Worm (Caenorhabditis elegans) whole organism, young adult: ENCODE measurements around the gene Y53G8AR.6.

Source experiments
- B0336.3 ChIP-seq: fragments of 200-800 bp; sonication (Bioruptor generic); IDR thresholded peaks from 2 replicates; pipeline ENCODE4 v1.3.6; 2022; ENCODE audit warnings: missing genetic modification characterization, missing compliant biosample characterization
- C17E4.6 ChIP-seq: fragments of 200-800 bp; sonication (Bioruptor generic); IDR thresholded peaks from 2 replicates; pipeline ENCODE4 v1.3.6; 2022; ENCODE audit warnings: missing genetic modification reagents, missing genetic modification characterization, missing compliant biosample characterization
- F10E7.11 ChIP-seq: sonication (generic microtip); optimal IDR thresholded peaks from 2 replicates; lab custom pipeline; 2017; ENCODE audit warnings: mild to moderate bottlenecking, missing genetic modification characterization, moderate library complexity, missing compliant biosample characterization
- F37B4.10 ChIP-seq: fragments of 200-800 bp; sonication (Bioruptor generic); IDR thresholded peaks from 2 replicates; pipeline ENCODE4 v1.3.6; 2022; ENCODE audit warnings: missing genetic modification characterization, missing compliant biosample characterization
- F39B2.1 ChIP-seq: fragments of 200-800 bp; sonication (Bioruptor generic); IDR thresholded peaks from 2 replicates; pipeline ENCODE4 v1.3.6; 2022; ENCODE audit warnings: missing genetic modification reagents, missing genetic modification characterization, missing compliant biosample characterization
- F57A8.1 ChIP-seq: fragments of 200-800 bp; sonication (Bioruptor generic); optimal IDR thresholded peaks from 2 replicates; lab custom pipeline; 2018; ENCODE audit warnings: mild to moderate bottlenecking, missing genetic modification characterization, moderate library complexity, missing compliant biosample characterization
- F57C9.4 ChIP-seq: sonication (generic microtip); optimal IDR thresholded peaks from 2 replicates; lab custom pipeline; 2017; ENCODE audit warnings: mild to moderate bottlenecking, missing genetic modification characterization, missing compliant biosample characterization
- T07F8.4 ChIP-seq: sonication (generic microtip); optimal IDR thresholded peaks from 2 replicates; lab custom pipeline; 2016; ENCODE audit warnings: mild to moderate bottlenecking, missing genetic modification characterization, moderate library complexity, missing compliant biosample characterization
- T26A5.8 ChIP-seq: sonication (generic microtip); optimal IDR thresholded peaks from 2 replicates; lab custom pipeline; 2016; ENCODE audit warnings: missing genetic modification characterization, missing compliant biosample characterization
- Y53F4B.3 ChIP-seq: fragments of 200-800 bp; sonication (Bioruptor generic); IDR thresholded peaks from 2 replicates; pipeline ENCODE4 v1.3.6; 2022; ENCODE audit warnings: missing genetic modification reagents, missing genetic modification characterization, missing compliant biosample characterization
- Y53G8AR.9 ChIP-seq: fragments of 200-800 bp; sonication (Bioruptor generic); conservative IDR thresholded peaks from 2 replicates; pipeline ENCODE4 v1.3.6; 2022; ENCODE audit warnings: missing genetic modification reagents, missing genetic modification characterization, missing compliant biosample characterization
- Y79H2A.3 ChIP-seq: fragments of 200-800 bp; sonication (Bioruptor generic); conservative IDR thresholded peaks from 2 replicates; pipeline ENCODE4 v1.3.6; 2022; ENCODE audit warnings: missing genetic modification reagents, missing genetic modification characterization, missing compliant biosample characterization
- aptf-2 ChIP-seq: fragments of 200-800 bp; sonication (Bioruptor generic); conservative IDR thresholded peaks from 2 replicates; pipeline ENCODE4 v1.3.6; 2022; ENCODE audit warnings: missing genetic modification reagents, missing genetic modification characterization, missing compliant biosample characterization
- aptf-3 ChIP-seq: fragments of 200-800 bp; sonication (Bioruptor generic); IDR thresholded peaks from 2 replicates; pipeline ENCODE4 v1.3.6; 2022; ENCODE audit warnings: missing genetic modification characterization, missing compliant biosample characterization
- attf-6 ChIP-seq: fragments of 200-800 bp; sonication (Bioruptor generic); IDR thresholded peaks from 2 replicates; pipeline ENCODE4 v1.3.6; 2022; ENCODE audit warnings: missing genetic modification reagents, missing genetic modification characterization, missing compliant biosample characterization
- ceh-79 ChIP-seq: sonication (generic microtip); optimal IDR thresholded peaks from 2 replicates; lab custom pipeline; 2017; ENCODE audit warnings: mild to moderate bottlenecking, missing genetic modification characterization, missing compliant biosample characterization
- ceh-91 ChIP-seq: fragments of 200-800 bp; sonication (Bioruptor generic); IDR thresholded peaks from 2 replicates; pipeline ENCODE4 v1.3.6; 2022; ENCODE audit warnings: missing genetic modification reagents, missing genetic modification characterization, missing compliant biosample characterization
- die-1 ChIP-seq: sonication (generic microtip); optimal IDR thresholded peaks from 2 replicates; lab custom pipeline; 2016; ENCODE audit warnings: missing genotype, mild to moderate bottlenecking, missing genetic modification characterization, missing compliant biosample characterization
- dox-1 ChIP-seq: fragments of 200-800 bp; sonication (Bioruptor generic); IDR thresholded peaks from 2 replicates; pipeline ENCODE4 v1.3.6; 2022; ENCODE audit warnings: missing genetic modification reagents, missing genetic modification characterization, missing compliant biosample characterization
- dpff-1 ChIP-seq: sonication (generic microtip); optimal IDR thresholded peaks from 2 replicates; lab custom pipeline; 2017; ENCODE audit warnings: mild to moderate bottlenecking, missing genetic modification characterization, missing compliant biosample characterization
- efl-1 ChIP-seq: fragments of 150-350 bp; optimal IDR thresholded peaks from 2 replicates; lab custom pipeline; 2014; ENCODE audit warnings: missing biosample characterization, missing genetic modification reagents, missing genetic modification characterization
- egl-18 ChIP-seq: fragments of 200-800 bp; sonication (Bioruptor generic); IDR thresholded peaks from 2 replicates; pipeline ENCODE4 v1.3.6; 2022; ENCODE audit warnings: missing genetic modification reagents, missing genetic modification characterization, missing compliant biosample characterization
- egl-44 ChIP-seq: fragments of 200-800 bp; sonication (Bioruptor generic); IDR thresholded peaks from 2 replicates; pipeline ENCODE4 v1.3.6; 2022; ENCODE audit warnings: missing genetic modification reagents, missing genetic modification characterization, missing compliant biosample characterization
- egrh-3 ChIP-seq: fragments of 200-800 bp; sonication (Bioruptor generic); IDR thresholded peaks from 2 replicates; pipeline ENCODE4 v1.3.6; 2022; ENCODE audit warnings: missing genetic modification reagents, missing genetic modification characterization, missing compliant biosample characterization
- ekl-4 ChIP-seq: fragments of 200-800 bp; sonication (Bioruptor generic); IDR thresholded peaks from 2 replicates; pipeline ENCODE4 v1.3.6; 2022; ENCODE audit warnings: missing genetic modification reagents, missing genetic modification characterization, missing compliant biosample characterization
- fkh-3 ChIP-seq: sonication (generic microtip); optimal IDR thresholded peaks from 2 replicates; lab custom pipeline; 2016; ENCODE audit warnings: mild to moderate bottlenecking, missing genetic modification characterization, missing compliant biosample characterization
- hlh-26 ChIP-seq: fragments of 200-800 bp; sonication (Bioruptor generic); conservative IDR thresholded peaks from 2 replicates; pipeline ENCODE4 v1.3.6; 2022; ENCODE audit warnings: missing genetic modification reagents, missing genetic modification characterization, missing compliant biosample characterization
- hmg-20 ChIP-seq: fragments of 200-800 bp; sonication (Bioruptor generic); IDR thresholded peaks from 2 replicates; pipeline ENCODE4 v1.3.6; 2022; ENCODE audit warnings: missing genetic modification reagents, missing genetic modification characterization, missing compliant biosample characterization
- let-526 ChIP-seq: fragments of 200-800 bp; sonication (Bioruptor generic); IDR thresholded peaks from 2 replicates; pipeline ENCODE4 v1.3.6; 2022; ENCODE audit warnings: missing genetic modification reagents, missing genetic modification characterization, missing compliant biosample characterization
- let-607 ChIP-seq, 2 experiments: fragments of 200-800 bp in 1 of 2; sonication (Bioruptor generic) in 1 of 2; sonication (generic microtip) in 1 of 2; optimal IDR thresholded peaks; 2 replicates each; lab custom pipeline; 2016 to 2018; ENCODE audit warnings: mild to moderate bottlenecking in 2 of 2, missing compliant biosample characterization in 2 of 2, missing genetic modification characterization in 2 of 2, moderate library complexity in 2 of 2, missing genotype in 1 of 2
- lin-26 ChIP-seq: fragments of 200-800 bp; sonication (Bioruptor generic); IDR thresholded peaks from 2 replicates; pipeline ENCODE4 v1.3.6; 2022; ENCODE audit warnings: missing genetic modification reagents, missing genetic modification characterization, missing compliant biosample characterization
- lin-40 ChIP-seq: sonication (generic microtip); optimal IDR thresholded peaks from 2 replicates; lab custom pipeline; 2016; ENCODE audit warnings: missing genetic modification characterization, mild to moderate bottlenecking, missing compliant biosample characterization, missing genotype, missing genetic modification reagents
- lin-54 ChIP-seq: fragments of 200-800 bp; sonication (Bioruptor generic); optimal IDR thresholded peaks from 2 replicates; lab custom pipeline; 2018; ENCODE audit warnings: mild to moderate bottlenecking, missing genetic modification characterization, missing compliant biosample characterization
- lsy-27 ChIP-seq: sonication (generic microtip); optimal IDR thresholded peaks from 2 replicates; lab custom pipeline; 2017; ENCODE audit warnings: missing genetic modification characterization, mild to moderate bottlenecking, missing compliant biosample characterization, antibody characterized with exemption, missing genotype, borderline replicate concordance; ENCODE audit not compliant: insufficient read depth
- madf-6 ChIP-seq: fragments of 200-800 bp; sonication (Bioruptor generic); IDR thresholded peaks from 2 replicates; pipeline ENCODE4 v1.3.6; 2022; ENCODE audit warnings: missing genetic modification reagents, missing genetic modification characterization, missing compliant biosample characterization
- mcd-1 ChIP-seq: fragments of 200-800 bp; sonication (Bioruptor generic); IDR thresholded peaks from 2 replicates; pipeline ENCODE4 v1.3.6; 2022; ENCODE audit warnings: missing genetic modification reagents, missing genetic modification characterization, missing compliant biosample characterization
- mes-4 ChIP-seq: sonication (generic microtip); optimal IDR thresholded peaks from 2 replicates; lab custom pipeline; 2016; ENCODE audit warnings: missing genotype, missing genetic modification characterization, missing compliant biosample characterization
- nhr-27 ChIP-seq: fragments of 200-800 bp; sonication (Bioruptor generic); optimal IDR thresholded peaks from 2 replicates; lab custom pipeline; 2018; ENCODE audit warnings: mild to moderate bottlenecking, missing genetic modification characterization, moderate library complexity, missing compliant biosample characterization
- nhr-90 ChIP-seq: sonication (generic microtip); optimal IDR thresholded peaks from 2 replicates; lab custom pipeline; 2016; ENCODE audit warnings: missing genotype, mild to moderate bottlenecking, missing genetic modification characterization, missing compliant biosample characterization
- rcor-1 ChIP-seq: fragments of 200-800 bp; sonication (Bioruptor generic); IDR thresholded peaks from 2 replicates; pipeline ENCODE4 v1.3.6; 2022; ENCODE audit warnings: missing genetic modification reagents, missing genetic modification characterization, missing compliant biosample characterization
- rpc-1 ChIP-seq, 2 experiments: fragments of 150-350 bp in 1 of 2; sonication (generic microtip) in 1 of 2; optimal IDR thresholded peaks; 2 replicates each; lab custom pipeline; 2014 to 2018; ENCODE audit warnings: missing biosample characterization in 1 of 2, missing genetic modification characterization in 1 of 2, missing genetic modification reagents in 1 of 2, missing genotype in 1 of 2
- sea-2 ChIP-seq: fragments of 200-800 bp; sonication (Bioruptor generic); IDR thresholded peaks from 2 replicates; pipeline ENCODE4 v1.3.6; 2022; ENCODE audit warnings: missing genetic modification characterization, missing compliant biosample characterization
- tbp1 ChIP-seq: fragments of 200-800 bp; sonication (Bioruptor generic); optimal IDR thresholded peaks from 2 replicates; lab custom pipeline; 2018; ENCODE audit warnings: mild to moderate bottlenecking, missing genetic modification characterization, missing compliant biosample characterization
- unc-130 ChIP-seq: sonication (generic microtip); optimal IDR thresholded peaks from 2 replicates; lab custom pipeline; 2016; ENCODE audit warnings: missing genetic modification reagents, missing genetic modification characterization, missing compliant biosample characterization
- unc-62 ChIP-seq: fragments of 150-350 bp; optimal IDR thresholded peaks from 2 replicates; lab custom pipeline; 2014; ENCODE audit warnings: missing biosample characterization, missing genetic modification reagents, missing genetic modification characterization
- zim-3 ChIP-seq: sonication (generic microtip); optimal IDR thresholded peaks from 2 replicates; lab custom pipeline; 2017; ENCODE audit warnings: mild to moderate bottlenecking, missing genetic modification characterization, moderate library complexity, missing compliant biosample characterization
- ztf-18 ChIP-seq: sonication (generic microtip); optimal IDR thresholded peaks from 2 replicates; lab custom pipeline; 2016; ENCODE audit warnings: missing genotype, mild to moderate bottlenecking, missing genetic modification characterization, missing compliant biosample characterization
- ztf-22 ChIP-seq: fragments of 200-800 bp; sonication (Bioruptor generic); optimal IDR thresholded peaks from 2 replicates; lab custom pipeline; 2018; ENCODE audit warnings: mild to moderate bottlenecking, missing genetic modification characterization, moderate library complexity, missing compliant biosample characterization
- ztf-6 ChIP-seq: fragments of 200-800 bp; sonication (Bioruptor generic); IDR thresholded peaks from 2 replicates; pipeline ENCODE4 v1.3.6; 2022; ENCODE audit warnings: missing genetic modification reagents, missing genetic modification characterization, missing compliant biosample characterization

The Y53G8AR.6 gene

DNA sequence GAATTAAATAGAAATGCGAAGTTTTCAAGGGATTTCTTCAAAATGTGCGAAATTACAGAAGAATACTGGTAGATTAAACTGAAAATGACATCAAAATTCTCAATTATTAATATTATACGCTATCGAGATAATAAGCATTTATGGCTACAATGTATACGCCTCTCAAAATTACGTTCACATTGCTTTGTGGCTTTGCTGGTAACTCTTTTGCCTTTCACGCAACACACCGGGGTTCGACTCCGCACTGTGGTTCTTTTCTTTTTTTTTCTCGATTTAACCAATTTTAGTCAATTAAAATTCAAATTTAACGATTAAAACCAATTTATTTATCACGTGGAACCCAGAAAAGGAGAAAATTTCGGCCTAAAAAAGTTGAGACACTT is 45.5 kb upstream of the Y53G8AR.6 start (continued):
- peak; percentile 67; the same call in 1 of the 2 replicates for TF ChIP-seq egl-44
- peak; percentile 7 for TF ChIP-seq T26A5.8 (tag; lab: Kevin White, UChicago)
- TF ChIP-seq lin-54, result peak; percentile 49
- TF ChIP-seq nhr-90, result peak; percentile 80
- no peak for TF ChIP-seq efl-1 (GFP tag; lab: Kevin White, UChicago)
- no peak for TF ChIP-seq lsy-27 (tag; lab: Kevin White, UChicago)
- peak; percentile 73 for TF ChIP-seq ztf-18 (tag; lab: Kevin White, UChicago)
- TF ChIP-seq let-526, result no peak
- no peak for TF ChIP-seq ekl-4 (GFP tag; lab: Robert Waterston, UW)
- peak; percentile 28 for TF ChIP-seq F57C9.4 (tag; lab: Kevin White, UChicago)
- no peak for TF ChIP-seq aptf-2 (GFP tag; lab: Robert Waterston, UW)
- no peak for TF ChIP-seq fkh-3 (tag; lab: Kevin White, UChicago)
- TF ChIP-seq unc-130, result peak; percentile 46
- TF ChIP-seq lin-40, result no peak
- TF ChIP-seq F37B4.10 (GFP tag; lab: Robert Waterston, UW), result no peak
- no peak for TF ChIP-seq rcor-1 (GFP tag; lab: Robert Waterston, UW)
- peak; percentile 26 for TF ChIP-seq ceh-79 (tag; lab: Kevin White, UChicago)
- peak; percentile 84 for TF ChIP-seq rpc-1 (optimal IDR thresholded peaks at IDR 0.05; lab: Kevin White, UChicago)
- peak; percentile 98 for TF ChIP-seq rpc-1 (tag; optimal IDR thresholded peaks at IDR 0.05; lab: Kevin White, UChicago)
- no peak for TF ChIP-seq F39B2.1 (GFP tag; lab: Robert Waterston, UW)
- TF ChIP-seq Y53G8AR.9, result peak; percentile 77
- TF ChIP-seq Y53F4B.3 (GFP tag; lab: Robert Waterston, UW), result no peak; the same call in 1 of the 2 replicates
- peak; percentile 93 for TF ChIP-seq tbp1 (GFP tag; lab: Kevin White, UChicago)
- TF ChIP-seq lin-26, result peak; percentile 91; the same call in 1 of the 2 replicates
- TF ChIP-seq F57A8.1 (GFP tag; lab: Kevin White, UChicago), result no peak
- TF ChIP-seq C17E4.6 (GFP tag; lab: Robert Waterston, UW), result no peak
- no peak for TF ChIP-seq dox-1 (GFP tag; lab: Robert Waterston, UW)
- TF ChIP-seq ztf-22 (GFP tag; lab: Kevin White, UChicago), result peak; percentile 30
- TF ChIP-seq unc-62 (GFP tag; lab: Kevin White, UChicago), result no peak
- peak; percentile 87 for TF ChIP-seq die-1 (tag; lab: Kevin White, UChicago)
- peak; percentile 0 to 53 for TF ChIP-seq let-607 (tag; optimal IDR thresholded peaks at IDR 0.05; lab: Kevin White, UChicago)
- no peak for TF ChIP-seq nhr-27 (tag; lab: Kevin White, UChicago)
- peak; percentile 64 for TF ChIP-seq madf-6 (GFP tag; lab: Robert Waterston, UW)
- no peak for TF ChIP-seq mcd-1 (GFP tag; lab: Robert Waterston, UW)
- TF ChIP-seq F10E7.11 (tag; lab: Kevin White, UChicago), result peak; percentile 10
- TF ChIP-seq aptf-3 (GFP tag; lab: Robert Waterston, UW), result 0 out of 2 replicates have a peak, but pooled peaks have one; percentile 58
- TF ChIP-seq mes-4, result peak; percentile 58
- TF ChIP-seq hmg-20 (GFP tag; lab: Robert Waterston, UW), result no peak
- TF ChIP-seq egl-18 (GFP tag; lab: Robert Waterston, UW), result no peak
- peak; percentile 38 for TF ChIP-seq dpff-1
- peak; percentile 68; the same call in 1 of the 2 replicates for TF ChIP-seq attf-6 (GFP tag; lab: Robert Waterston, UW)
- TF ChIP-seq T07F8.4 (tag; lab: Kevin White, UChicago), result peak; percentile 61
- TF ChIP-seq hlh-26 (GFP tag; lab: Robert Waterston, UW), result no peak
- no peak for TF ChIP-seq Y79H2A.3 (GFP tag; lab: Robert Waterston, UW)
- TF ChIP-seq egrh-3, result no peak
- peak; percentile 73 for TF ChIP-seq zim-3 (tag; lab: Kevin White, UChicago)
- no peak for TF ChIP-seq ztf-6
- no peak for TF ChIP-seq sea-2 (GFP tag; lab: Robert Waterston, UW)
- no peak for TF ChIP-seq ceh-91 (GFP tag; lab: Robert Waterston, UW)
- TF ChIP-seq B0336.3, result peak; percentile 33; the same call in 1 of the 2 replicates
